Worm (Caenorhabditis elegans) whole organism, L1 larva: ENCODE measurements around the gene gldi-3.

Source experiments
- ama-1 ChIP-seq: fragments of 150-350 bp; optimal IDR thresholded peaks from 2 replicates; lab custom pipeline; 2014
- fkh-10 ChIP-seq: sonication (generic microtip); optimal IDR thresholded peaks from 2 replicates; lab custom pipeline; 2017; ENCODE audit warnings: missing biosample characterization, missing genetic modification reagents, missing genetic modification characterization
- fos-1 ChIP-seq: fragments of 150-350 bp; optimal IDR thresholded peaks from 2 replicates; lab custom pipeline; 2014; ENCODE audit warnings: missing biosample characterization, missing genetic modification characterization
- jun-1 ChIP-seq: fragments of 150-350 bp; optimal IDR thresholded peaks from 2 replicates; lab custom pipeline; 2014; ENCODE audit warnings: missing biosample characterization, missing genetic modification reagents, missing genetic modification characterization
- lin-39 ChIP-seq: fragments of 150-350 bp; optimal IDR thresholded peaks from 2 replicates; lab custom pipeline; 2014; ENCODE audit warnings: missing biosample characterization, missing genetic modification reagents, missing genetic modification characterization
- nhr-12 ChIP-seq: sonication (generic microtip); optimal IDR thresholded peaks from 2 replicates; lab custom pipeline; 2017; ENCODE audit warnings: missing biosample characterization, missing genetic modification characterization
- nhr-237 ChIP-seq: fragments of 150-350 bp; optimal IDR thresholded peaks from 2 replicates; lab custom pipeline; 2014; ENCODE audit warnings: missing biosample characterization, missing genetic modification characterization
- nhr-28 ChIP-seq: fragments of 150-350 bp; optimal IDR thresholded peaks from 2 replicates; lab custom pipeline; 2014; ENCODE audit warnings: missing biosample characterization, missing genetic modification characterization
- nhr-77 ChIP-seq: fragments of 150-350 bp; optimal IDR thresholded peaks from 2 replicates; lab custom pipeline; 2014; ENCODE audit warnings: missing biosample characterization, missing genetic modification characterization
- pqm-1 ChIP-seq: sonication (generic microtip); optimal IDR thresholded peaks from 3 replicates; lab custom pipeline; 2017; ENCODE audit warnings: missing biosample characterization, missing genetic modification characterization
- unc-62 ChIP-seq: fragments of 150-350 bp; optimal IDR thresholded peaks from 2 replicates; lab custom pipeline; 2014; ENCODE audit warnings: missing biosample characterization, missing genetic modification reagents, missing genetic modification characterization

- TF ChIP-seq nhr-12 (tag; lab: Kevin White, UChicago) (no peak), nhr-77 (tag; lab: Kevin White, UChicago) (no peak), lin-39 (tag; lab: Kevin White, UChicago) (no peak), ama-1 (lab: Kevin White, UChicago) (no peak), pqm-1 (tag; lab: Kevin White, UChicago) (no peak), fkh-10 (GFP tag; lab: Kevin White, UChicago) (no peak), nhr-237 (no peak), unc-62 (GFP tag; lab: Kevin White, UChicago) (no peak), fos-1 (tag; lab: Kevin White, UChicago) (no peak), jun-1 (tag; lab: Kevin White, UChicago) (no peak), nhr-28 (no peak)
Measured at ce11 chrII:9227134-9227533, 52.8 kb downstream of the gldi-3 start, which contains the start of gene abu-14.
